Worm (Caenorhabditis elegans) whole organism, young adult: ENCODE results near the gene ZK1240.3.
A peak's percentile ranks its signal among the peaks of the same experiment; 100 is the strongest.

ENCODE experiments used
- B0035.1 ChIP-seq: sonication (generic microtip); optimal IDR thresholded peaks from 2 replicates; lab custom pipeline; 2016; ENCODE audit warnings: missing genetic modification characterization, mild to moderate bottlenecking, missing compliant biosample characterization, missing genotype, missing genetic modification reagents
- K12H6.12 ChIP-seq: fragments of 200-800 bp; sonication (Bioruptor generic); optimal IDR thresholded peaks from 2 replicates; lab custom pipeline; 2018; ENCODE audit warnings: mild to moderate bottlenecking, missing genetic modification characterization, missing compliant biosample characterization
- Y53F4B.3 ChIP-seq: fragments of 200-800 bp; sonication (Bioruptor generic); IDR thresholded peaks from 2 replicates; pipeline ENCODE4 v1.3.6; 2022; ENCODE audit warnings: missing genetic modification reagents, missing genetic modification characterization, missing compliant biosample characterization
- Y56A3A.18 ChIP-seq: fragments of 200-800 bp; sonication (Bioruptor generic); IDR thresholded peaks from 2 replicates; pipeline ENCODE4 v1.3.6; 2022; ENCODE audit warnings: missing genetic modification reagents, missing genetic modification characterization, missing compliant biosample characterization
- Y95B8A.8 ChIP-seq: fragments of 200-800 bp; sonication (Bioruptor generic); IDR thresholded peaks from 2 replicates; pipeline ENCODE4 v1.3.6; 2022; ENCODE audit warnings: missing genetic modification reagents, missing genetic modification characterization, missing compliant biosample characterization
- aptf-3 ChIP-seq: fragments of 200-800 bp; sonication (Bioruptor generic); IDR thresholded peaks from 2 replicates; pipeline ENCODE4 v1.3.6; 2022; ENCODE audit warnings: missing genetic modification characterization, missing compliant biosample characterization
- atf-7 ChIP-seq: sonication (generic microtip); optimal IDR thresholded peaks from 2 replicates; lab custom pipeline; 2017; ENCODE audit warnings: mild to moderate bottlenecking, missing genetic modification characterization, missing compliant biosample characterization
- attf-5 ChIP-seq: fragments of 200-800 bp; sonication (Bioruptor generic); optimal IDR thresholded peaks from 2 replicates; lab custom pipeline; 2018; ENCODE audit warnings: mild to moderate bottlenecking, missing genetic modification characterization, missing compliant biosample characterization
- cebp-1 ChIP-seq, 2 experiments: fragments of 200-800 bp in 1 of 2; sonication (Bioruptor generic) in 1 of 2; sonication (generic microtip) in 1 of 2; IDR thresholded peaks in 1 of 2; optimal IDR thresholded peaks in 1 of 2; 2 replicates each; pipeline versions ENCODE4 v1.3.6 to Lab custom; 2017 to 2022; ENCODE audit warnings: missing compliant biosample characterization in 2 of 2, missing genetic modification characterization in 2 of 2, mild to moderate bottlenecking in 1 of 2, missing genetic modification reagents in 1 of 2, moderate library complexity in 1 of 2
- cebp-2 ChIP-seq: fragments of 200-800 bp; sonication (Bioruptor generic); IDR thresholded peaks from 2 replicates; pipeline ENCODE4 v1.3.6; 2022; ENCODE audit warnings: missing genetic modification characterization, missing compliant biosample characterization
- ceh-100 ChIP-seq: fragments of 200-800 bp; sonication (Bioruptor generic); IDR thresholded peaks from 2 replicates; pipeline ENCODE4 v1.3.6; 2022; ENCODE audit warnings: missing genetic modification reagents, missing genetic modification characterization, missing compliant biosample characterization
- ceh-58 ChIP-seq: fragments of 200-800 bp; sonication (Bioruptor generic); IDR thresholded peaks from 2 replicates; pipeline ENCODE4 v1.3.6; 2022; ENCODE audit warnings: missing genetic modification characterization, missing compliant biosample characterization
- ceh-79 ChIP-seq: sonication (generic microtip); optimal IDR thresholded peaks from 2 replicates; lab custom pipeline; 2017; ENCODE audit warnings: mild to moderate bottlenecking, missing genetic modification characterization, missing compliant biosample characterization
- dpl-1 ChIP-seq: fragments of 150-350 bp; optimal IDR thresholded peaks from 2 replicates; lab custom pipeline; 2014; ENCODE audit warnings: missing biosample characterization, missing genetic modification reagents, missing genetic modification characterization
- efl-1 ChIP-seq: fragments of 150-350 bp; optimal IDR thresholded peaks from 2 replicates; lab custom pipeline; 2014; ENCODE audit warnings: missing biosample characterization, missing genetic modification reagents, missing genetic modification characterization
- egrh-3 ChIP-seq: fragments of 200-800 bp; sonication (Bioruptor generic); IDR thresholded peaks from 2 replicates; pipeline ENCODE4 v1.3.6; 2022; ENCODE audit warnings: missing genetic modification reagents, missing genetic modification characterization, missing compliant biosample characterization
- ekl-4 ChIP-seq: fragments of 200-800 bp; sonication (Bioruptor generic); IDR thresholded peaks from 2 replicates; pipeline ENCODE4 v1.3.6; 2022; ENCODE audit warnings: missing genetic modification reagents, missing genetic modification characterization, missing compliant biosample characterization
- ets-4 ChIP-seq: fragments of 200-800 bp; sonication (Bioruptor generic); optimal IDR thresholded peaks from 2 replicates; lab custom pipeline; 2018; ENCODE audit warnings: mild to moderate bottlenecking, missing genetic modification characterization, missing compliant biosample characterization
- fkh-3 ChIP-seq: sonication (generic microtip); optimal IDR thresholded peaks from 2 replicates; lab custom pipeline; 2016; ENCODE audit warnings: mild to moderate bottlenecking, missing genetic modification characterization, missing compliant biosample characterization
- hlh-26 ChIP-seq: fragments of 200-800 bp; sonication (Bioruptor generic); conservative IDR thresholded peaks from 2 replicates; pipeline ENCODE4 v1.3.6; 2022; ENCODE audit warnings: missing genetic modification reagents, missing genetic modification characterization, missing compliant biosample characterization
- hmg-1.2 ChIP-seq: fragments of 200-800 bp; sonication (Bioruptor generic); IDR thresholded peaks from 2 replicates; pipeline ENCODE4 v1.3.6; 2022; ENCODE audit warnings: missing genetic modification reagents, missing genetic modification characterization, missing compliant biosample characterization
- lag-1 ChIP-seq: fragments of 200-800 bp; sonication (Bioruptor generic); IDR thresholded peaks from 2 replicates; pipeline ENCODE4 v1.3.6; 2022; ENCODE audit warnings: missing genetic modification reagents, missing genetic modification characterization, missing compliant biosample characterization
- let-607 ChIP-seq, 2 experiments: fragments of 200-800 bp in 1 of 2; sonication (Bioruptor generic) in 1 of 2; sonication (generic microtip) in 1 of 2; optimal IDR thresholded peaks; 2 replicates each; lab custom pipeline; 2016 to 2018; ENCODE audit warnings: mild to moderate bottlenecking in 2 of 2, missing compliant biosample characterization in 2 of 2, missing genetic modification characterization in 2 of 2, moderate library complexity in 2 of 2, missing genotype in 1 of 2
- lin-40 ChIP-seq: sonication (generic microtip); optimal IDR thresholded peaks from 2 replicates; lab custom pipeline; 2016; ENCODE audit warnings: missing genetic modification characterization, mild to moderate bottlenecking, missing compliant biosample characterization, missing genotype, missing genetic modification reagents
- lsy-27 ChIP-seq: sonication (generic microtip); optimal IDR thresholded peaks from 2 replicates; lab custom pipeline; 2017; ENCODE audit warnings: missing genetic modification characterization, mild to moderate bottlenecking, missing compliant biosample characterization, antibody characterized with exemption, missing genotype, borderline replicate concordance; ENCODE audit not compliant: insufficient read depth
- mcd-1 ChIP-seq: fragments of 200-800 bp; sonication (Bioruptor generic); IDR thresholded peaks from 2 replicates; pipeline ENCODE4 v1.3.6; 2022; ENCODE audit warnings: missing genetic modification reagents, missing genetic modification characterization, missing compliant biosample characterization
- nhr-80 ChIP-seq: sonication (generic microtip); optimal IDR thresholded peaks from 2 replicates; lab custom pipeline; 2016; ENCODE audit warnings: missing genetic modification characterization, missing compliant biosample characterization
- repo-1 ChIP-seq: sonication (generic microtip); optimal IDR thresholded peaks from 2 replicates; lab custom pipeline; 2017; ENCODE audit warnings: mild to moderate bottlenecking, missing genetic modification characterization, missing compliant biosample characterization
- snpc-4 ChIP-seq, 5 experiments: fragments of 150-350 bp in 1 of 5; sonication (generic microtip) in 4 of 5; optimal IDR thresholded peaks; 2 replicates each; lab custom pipeline; 2014 to 2018; ENCODE audit warnings: missing genetic modification characterization in 5 of 5, missing biosample characterization in 3 of 5, antibody characterized with exemption in 2 of 5, mild to moderate bottlenecking in 2 of 5, missing compliant biosample characterization in 2 of 5, missing genotype in 2 of 5, moderate library complexity in 2 of 5, missing genetic modification reagents in 1 of 5
- tbx-9 ChIP-seq: sonication (generic microtip); optimal IDR thresholded peaks from 2 replicates; lab custom pipeline; 2016; ENCODE audit warnings: borderline replicate concordance, missing genetic modification characterization, inconsistent platforms, missing compliant biosample characterization
- xnd-1 ChIP-seq: sonication (generic microtip); optimal IDR thresholded peaks from 2 replicates; lab custom pipeline; 2016; ENCODE audit warnings: missing genotype, missing genetic modification reagents, missing genetic modification characterization, missing compliant biosample characterization
- ztf-26 ChIP-seq: sonication (generic microtip); optimal IDR thresholded peaks from 2 replicates; lab custom pipeline; 2017; ENCODE audit warnings: missing genetic modification characterization, missing compliant biosample characterization

ZK1240.3 gene

ce11 chrII:2317883-2318357, 2.2 kb upstream of the ZK1240.3 start, which contains the start of the genes ZK1240.5 and ZK1240.9:
TSS of gene ZK1240.5 (minus strand) at chrII:2317933.
TSS of gene ZK1240.9 (plus strand) at chrII:2318189.
- TF ChIP-seq ceh-100 (no peak), cebp-2 (GFP tag; lab: Robert Waterston, UW) (no peak), nhr-80 (peak; percentile 57), cebp-1 (GFP tag; IDR thresholded peaks at IDR 0.05; lab: Robert Waterston, UW) (no peak), cebp-1 (tag; optimal IDR thresholded peaks at IDR 0.05; lab: Kevin White, UChicago) (no peak), egrh-3 (no peak), Y53F4B.3 (no peak), K12H6.12 (tag; lab: Kevin White, UChicago) (no peak)

DNA sequence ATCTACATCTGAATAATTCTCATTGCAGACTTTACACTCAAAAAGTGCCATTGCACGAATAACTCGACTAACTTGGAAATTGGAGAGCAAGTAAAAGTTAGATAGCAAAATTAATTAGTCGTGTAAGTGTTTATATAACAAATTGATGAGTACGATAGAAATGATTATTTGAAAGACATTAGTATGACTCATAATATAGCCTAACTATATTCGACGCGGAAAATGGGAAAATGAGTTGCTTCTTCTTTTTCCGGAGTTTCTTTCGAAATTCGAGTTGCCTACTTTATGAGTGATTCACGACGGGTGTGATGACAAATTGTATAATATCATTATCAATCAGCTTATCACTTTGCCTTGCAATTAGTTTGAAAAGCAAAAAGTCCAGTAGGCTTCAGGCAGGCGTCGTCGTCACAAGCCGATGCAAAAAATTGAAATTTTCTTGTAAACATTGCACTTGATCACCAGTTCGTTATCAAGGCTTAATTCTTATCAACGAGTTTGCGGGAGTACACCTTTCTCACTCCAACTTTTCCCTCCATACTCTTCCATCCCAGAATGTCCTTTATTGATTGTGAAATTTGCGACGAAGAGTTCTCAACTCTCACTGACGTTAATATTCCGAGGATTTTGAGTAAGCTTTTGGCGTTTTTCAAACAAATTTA, 2.9 kb downstream of the ZK1240.3 start, which contains the start of the genes ZK1240.6 and ZK1240.2:
ZK1240.6 (minus strand) TSS at position 51 of the 662 bp plus-strand sequence.
ZK1240.2 (plus strand) TSS at position 520 of the 662 bp plus-strand sequence.
- TF ChIP-seq ets-4: peak; percentile 58
- TF ChIP-seq nhr-80: peak; percentile 85
- TF ChIP-seq snpc-4 (GFP tag; optimal IDR thresholded peaks at IDR 0.05; lab: Kevin White, UChicago): no peak
- no peak for TF ChIP-seq snpc-4 (tag; optimal IDR thresholded peaks at IDR 0.05; lab: Kevin White, UChicago)
- TF ChIP-seq mcd-1 (GFP tag; lab: Robert Waterston, UW): no peak
- TF ChIP-seq dpl-1 (GFP tag; lab: Kevin White, UChicago): no peak
- TF ChIP-seq xnd-1 (tag; lab: Kevin White, UChicago): no peak

- TF ChIP-seq tbx-9: no peak
- no peak for TF ChIP-seq xnd-1 (tag; lab: Kevin White, UChicago)
- TF ChIP-seq ztf-26: no peak
- TF ChIP-seq B0035.1 (tag; lab: Kevin White, UChicago): no peak
- TF ChIP-seq Y56A3A.18 (GFP tag; lab: Robert Waterston, UW): no peak
- TF ChIP-seq ceh-58 (GFP tag; lab: Robert Waterston, UW): no peak
- TF ChIP-seq ceh-79 (tag; lab: Kevin White, UChicago): no peak
Measured at ce11 chrII:2324956-2325355, 4.8 kb downstream of the ZK1240.3 start, which contains the start of gene ZK1240.11. TSS of gene ZK1240.11 (plus strand) at chrII:2325256.

- TF ChIP-seq hmg-1.2: no peak
- TF ChIP-seq lsy-27 (tag; lab: Kevin White, UChicago): no peak
- no peak for TF ChIP-seq ceh-79 (tag; lab: Kevin White, UChicago)
- TF ChIP-seq fkh-3 (tag; lab: Kevin White, UChicago): no peak
- TF ChIP-seq aptf-3 (GFP tag; lab: Robert Waterston, UW): no peak
- no peak for TF ChIP-seq efl-1 (GFP tag; lab: Kevin White, UChicago)
- TF ChIP-seq repo-1 (tag; lab: Kevin White, UChicago): no peak
- TF ChIP-seq attf-5 (GFP tag; lab: Kevin White, UChicago): no peak
- TF ChIP-seq atf-7 (tag; lab: Kevin White, UChicago): no peak
- TF ChIP-seq lag-1 (GFP tag; lab: Robert Waterston, UW): no peak
- TF ChIP-seq let-607 (tag; optimal IDR thresholded peaks at IDR 0.05; lab: Kevin White, UChicago): no peak
- no peak for TF ChIP-seq Y95B8A.8
- no peak for TF ChIP-seq hlh-26 (GFP tag; lab: Robert Waterston, UW)
- TF ChIP-seq ekl-4 (GFP tag; lab: Robert Waterston, UW): no peak
- no peak for TF ChIP-seq lin-40 (tag; lab: Kevin White, UChicago)
Measured at ce11 chrII:2328963-2329442, 8.9 kb downstream of the ZK1240.3 start, which contains the start of the genes ZK1240.8 and ZK1240.1. TSS of gene ZK1240.8 (minus strand) at chrII:2329063. TSS of gene ZK1240.1 (plus strand) at chrII:2329392.
